Fruit fly (Drosophila melanogaster) whole organism, embryonic: ENCODE results near the gene twr.
A peak's percentile ranks its signal among the peaks of the same experiment; 100 is the strongest.

ENCODE experiments used
- CG10321 ChIP-seq: fragments of 200-800 bp; sonication (Bioruptor generic); IDR thresholded peaks from 2 replicates; pipeline ENCODE4 v1.3.6; 2022; ENCODE audit warnings: missing biosample characterization, missing genetic modification characterization
- CG10462 ChIP-seq: fragments of 200-800 bp; sonication (Bioruptor generic); optimal IDR thresholded peaks from 2 replicates; lab custom pipeline; 2016; ENCODE audit warnings: missing biosample characterization, missing genetic modification characterization
- CG11093 ChIP-seq: fragments of 200-800 bp; sonication (Bioruptor generic); IDR thresholded peaks from 3 replicates; pipeline ENCODE4 v1.3.6; 2022; ENCODE audit warnings: missing biosample characterization, missing genetic modification characterization
- CG13624 ChIP-seq: fragments of 200-800 bp; sonication (Bioruptor generic); optimal IDR thresholded peaks from 2 replicates; lab custom pipeline; 2016; ENCODE audit warnings: missing biosample characterization, missing genetic modification characterization
- CG13775 ChIP-seq: fragments of 200-800 bp; sonication (Bioruptor generic); optimal IDR thresholded peaks from 3 replicates; lab custom pipeline; 2017; ENCODE audit warnings: missing biosample characterization, mild to moderate bottlenecking, missing genetic modification characterization
- CG14050 ChIP-seq: fragments of 200-800 bp; sonication (Bioruptor generic); IDR thresholded peaks from 3 replicates; pipeline ENCODE4 v1.3.6; 2022; ENCODE audit warnings: missing biosample characterization, missing genetic modification characterization
- CG14710 ChIP-seq: fragments of 200-800 bp; sonication (Bioruptor generic); optimal IDR thresholded peaks from 3 replicates; lab custom pipeline; 2019; ENCODE audit warnings: missing biosample characterization, mild to moderate bottlenecking, missing genetic modification characterization, moderate library complexity
- CG14860 ChIP-seq: fragments of 200-800 bp; sonication (Bioruptor generic); IDR thresholded peaks from 3 replicates; pipeline ENCODE4 v1.3.6; 2022; ENCODE audit warnings: missing biosample characterization, missing genetic modification characterization; ENCODE audit not compliant: partially characterized antibody
- CG18262 ChIP-seq: fragments of 200-800 bp; optimal IDR thresholded peaks from 3 replicates; lab custom pipeline; 2019; ENCODE audit warnings: missing biosample characterization, mild to moderate bottlenecking, missing genetic modification characterization, moderate library complexity
- CG2199 ChIP-seq: fragments of 200-800 bp; sonication (Bioruptor generic); IDR thresholded peaks from 3 replicates; pipeline ENCODE4 v1.3.6; 2022; ENCODE audit warnings: missing biosample characterization, missing genetic modification characterization
- CG33557 ChIP-seq: fragments of 200-800 bp; sonication (Bioruptor generic); optimal IDR thresholded peaks from 2 replicates; lab custom pipeline; 2019; ENCODE audit warnings: missing biosample characterization, mild to moderate bottlenecking, missing genetic modification characterization, moderate library complexity
- CG4424 ChIP-seq: fragments of 200-800 bp; sonication (Bioruptor generic); optimal IDR thresholded peaks from 3 replicates; lab custom pipeline; 2016; ENCODE audit warnings: missing biosample characterization, missing genetic modification characterization
- CG4820 ChIP-seq: fragments of 200-800 bp; sonication (Bioruptor generic); optimal IDR thresholded peaks from 3 replicates; lab custom pipeline; 2016; ENCODE audit warnings: missing biosample characterization, missing genetic modification characterization
- CG6683 ChIP-seq: fragments of 200-800 bp; sonication (Bioruptor generic); optimal IDR thresholded peaks from 2 replicates; lab custom pipeline; 2017; ENCODE audit warnings: missing biosample characterization, mild to moderate bottlenecking, missing genetic modification characterization, missing genetic modification reagents
- CG6791 ChIP-seq: fragments of 200-800 bp; sonication (Bioruptor generic); IDR thresholded peaks from 3 replicates; pipeline ENCODE4 v1.3.6; 2022; ENCODE audit warnings: missing biosample characterization, missing genetic modification characterization; ENCODE audit not compliant: partially characterized antibody
- CG7839 ChIP-seq: fragments of 200-800 bp; sonication (Bioruptor generic); optimal IDR thresholded peaks from 3 replicates; lab custom pipeline; 2018; ENCODE audit warnings: missing biosample characterization, mild to moderate bottlenecking, missing genetic modification characterization, moderate library complexity
- CG9215 ChIP-seq: fragments of 200-800 bp; sonication (Bioruptor generic); IDR thresholded peaks from 2 replicates; pipeline ENCODE4 v1.3.6; 2022; ENCODE audit warnings: missing biosample characterization, missing genetic modification characterization
- D19A ChIP-seq: fragments of 200-800 bp; optimal IDR thresholded peaks from 3 replicates; lab custom pipeline; 2019; ENCODE audit warnings: missing biosample characterization, mild to moderate bottlenecking, missing genetic modification characterization, moderate library complexity
- Deaf1 ChIP-seq: fragments of 200-800 bp; optimal IDR thresholded peaks from 3 replicates; lab custom pipeline; 2019; ENCODE audit warnings: missing biosample characterization, mild to moderate bottlenecking, missing genetic modification characterization, moderate library complexity
- Dll ChIP-seq: fragments of 200-800 bp; sonication (Bioruptor generic); IDR thresholded peaks from 4 replicates; pipeline ENCODE4 v1.3.6; 2022; ENCODE audit warnings: missing biosample characterization, missing genetic modification characterization; ENCODE audit not compliant: partially characterized antibody
- Doc3 ChIP-seq: fragments of 200-800 bp; sonication (Bioruptor generic); IDR thresholded peaks from 3 replicates; pipeline ENCODE4 v1.3.6; 2022; ENCODE audit warnings: missing biosample characterization, missing genetic modification characterization; ENCODE audit not compliant: partially characterized antibody
- E2f2 ChIP-seq: fragments of 200-800 bp; sonication (Bioruptor generic); IDR thresholded peaks from 2 replicates; pipeline ENCODE4 v1.3.6; 2022; ENCODE audit warnings: missing biosample characterization, missing genetic modification characterization
- HLH4C ChIP-seq: fragments of 200-800 bp; sonication (Bioruptor generic); IDR thresholded peaks from 3 replicates; pipeline ENCODE4 v1.3.6; 2022; ENCODE audit warnings: missing biosample characterization, missing genetic modification characterization; ENCODE audit not compliant: partially characterized antibody
- Hr39 ChIP-seq: fragments of >200 bp; optimal IDR thresholded peaks from 2 replicates; lab custom pipeline; 2017
- Mes4 ChIP-seq: fragments of 200-800 bp; sonication (Bioruptor generic); optimal IDR thresholded peaks from 2 replicates; lab custom pipeline; 2016; ENCODE audit warnings: missing biosample characterization, missing genetic modification characterization
- Nf-YB ChIP-seq: fragments of 200-800 bp; sonication (Bioruptor generic); optimal IDR thresholded peaks from 3 replicates; lab custom pipeline; 2019; ENCODE audit warnings: missing biosample characterization, mild to moderate bottlenecking, missing genetic modification characterization, moderate library complexity
- Nf-YC ChIP-seq: fragments of 200-800 bp; optimal IDR thresholded peaks from 3 replicates; lab custom pipeline; 2019; ENCODE audit warnings: missing biosample characterization, mild to moderate bottlenecking, missing genetic modification characterization, moderate library complexity
- Opbp ChIP-seq: fragments of 200-800 bp; sonication (Bioruptor generic); IDR thresholded peaks from 3 replicates; pipeline ENCODE4 v1.3.6; 2022; ENCODE audit warnings: missing biosample characterization, missing genetic modification characterization; ENCODE audit not compliant: partially characterized antibody
- Taf1 ChIP-seq: fragments of 200-800 bp; sonication (Bioruptor generic); IDR thresholded peaks from 2 replicates; pipeline ENCODE4 v1.3.6; 2022; ENCODE audit warnings: missing biosample characterization, missing genetic modification characterization
- ac ChIP-seq: fragments of 200-800 bp; sonication (Bioruptor generic); optimal IDR thresholded peaks from 3 replicates; lab custom pipeline; 2017; ENCODE audit warnings: missing biosample characterization, mild to moderate bottlenecking, missing genetic modification characterization
- cato ChIP-seq: fragments of 200-800 bp; sonication (Bioruptor generic); optimal IDR thresholded peaks from 2 replicates; lab custom pipeline; 2016; ENCODE audit warnings: missing biosample characterization, missing genetic modification characterization, borderline replicate concordance
- cg ChIP-seq: fragments of 200-800 bp; sonication (Bioruptor generic); optimal IDR thresholded peaks from 3 replicates; lab custom pipeline; 2019; ENCODE audit warnings: missing biosample characterization, mild to moderate bottlenecking, missing genetic modification characterization, moderate library complexity
- chif ChIP-seq, 2 experiments: fragments of 200-800 bp; sonication (Bioruptor generic); optimal IDR thresholded peaks; 3 replicates each; lab custom pipeline; 2016; ENCODE audit warnings: missing biosample characterization in 2 of 2, missing genetic modification characterization in 2 of 2
- chn ChIP-seq: fragments of 200-800 bp; sonication (Bioruptor generic); optimal IDR thresholded peaks from 2 replicates; lab custom pipeline; 2016; ENCODE audit warnings: missing biosample characterization, missing genetic modification characterization
- ci ChIP-seq: fragments of 200-800 bp; sonication (Bioruptor generic); IDR thresholded peaks from 3 replicates; pipeline ENCODE4 v1.3.6; 2022; ENCODE audit warnings: missing biosample characterization, missing genetic modification characterization
- dmrt11E ChIP-seq: fragments of 200-800 bp; sonication (Bioruptor generic); optimal IDR thresholded peaks from 3 replicates; lab custom pipeline; 2018; ENCODE audit warnings: missing biosample characterization, mild to moderate bottlenecking, missing genetic modification characterization, moderate library complexity
- eve ChIP-seq, 2 experiments: fragments of >200 bp; optimal IDR thresholded peaks; 2 replicates each; lab custom pipeline; 2017; ENCODE audit warnings: missing biosample characterization in 2 of 2, missing genetic modification characterization in 2 of 2
- ewg ChIP-seq: fragments of 200-800 bp; sonication (Bioruptor generic); optimal IDR thresholded peaks from 3 replicates; lab custom pipeline; 2017; ENCODE audit warnings: mild to moderate bottlenecking, missing biosample characterization, missing genetic modification reagents, missing genetic modification characterization
- grn ChIP-seq: fragments of 200-800 bp; sonication (Bioruptor generic); optimal IDR thresholded peaks from 3 replicates; lab custom pipeline; 2017; ENCODE audit warnings: missing biosample characterization, missing genetic modification characterization
- jigr1 ChIP-seq: fragments of 200-800 bp; sonication (Bioruptor generic); IDR thresholded peaks from 3 replicates; pipeline ENCODE4 v1.3.6; 2022; ENCODE audit warnings: missing biosample characterization, missing genetic modification characterization
- mam ChIP-seq: fragments of 200-800 bp; sonication (Bioruptor generic); optimal IDR thresholded peaks from 3 replicates; lab custom pipeline; 2016; ENCODE audit warnings: missing biosample characterization, missing genetic modification characterization
- oc ChIP-seq: fragments of 200-800 bp; sonication (Bioruptor generic); optimal IDR thresholded peaks from 2 replicates; lab custom pipeline; 2018; ENCODE audit warnings: missing biosample characterization, mild to moderate bottlenecking, missing genetic modification characterization, moderate library complexity
- pnt ChIP-seq: fragments of 200-800 bp; sonication (Bioruptor generic); optimal IDR thresholded peaks from 3 replicates; lab custom pipeline; 2016; ENCODE audit warnings: missing biosample characterization, missing genetic modification characterization
- prd ChIP-seq, 3 experiments: fragments of >200 bp in 2 of 3; fragments of 200-800 bp in 1 of 3; sonication (Bioruptor generic) in 1 of 3; optimal IDR thresholded peaks in 2 of 3; IDR thresholded peaks in 1 of 3; 2 replicates in 2 of 3; 3 replicates in 1 of 3; pipeline versions ENCODE4 v1.3.6 to Lab custom; 2017 to 2022; ENCODE audit warnings: missing biosample characterization in 1 of 3, missing genetic modification characterization in 1 of 3
- schlank ChIP-seq: fragments of 200-800 bp; sonication (Bioruptor generic); optimal IDR thresholded peaks from 2 replicates; lab custom pipeline; 2018; ENCODE audit warnings: missing biosample characterization, mild to moderate bottlenecking, missing genetic modification characterization
- tio ChIP-seq: fragments of 200-800 bp; sonication (Bioruptor generic); optimal IDR thresholded peaks from 2 replicates; lab custom pipeline; 2017; ENCODE audit warnings: missing biosample characterization, missing genetic modification characterization, inconsistent platforms
- toy ChIP-seq: fragments of 200-800 bp; sonication (Bioruptor generic); IDR thresholded peaks from 2 replicates; pipeline ENCODE4 v1.3.6; 2022; ENCODE audit warnings: missing biosample characterization, missing genetic modification characterization
- ttk ChIP-seq: fragments of 200-800 bp; sonication (Bioruptor generic); IDR thresholded peaks from 2 replicates; pipeline ENCODE4 v2.1.2; 2022; ENCODE audit warnings: missing biosample characterization, missing genetic modification characterization
- twi ChIP-seq: fragments of 200-800 bp; optimal IDR thresholded peaks from 2 replicates; lab custom pipeline; 2019; ENCODE audit warnings: missing biosample characterization, mild to moderate bottlenecking, missing genetic modification characterization, moderate library complexity

The twr gene

DNA sequence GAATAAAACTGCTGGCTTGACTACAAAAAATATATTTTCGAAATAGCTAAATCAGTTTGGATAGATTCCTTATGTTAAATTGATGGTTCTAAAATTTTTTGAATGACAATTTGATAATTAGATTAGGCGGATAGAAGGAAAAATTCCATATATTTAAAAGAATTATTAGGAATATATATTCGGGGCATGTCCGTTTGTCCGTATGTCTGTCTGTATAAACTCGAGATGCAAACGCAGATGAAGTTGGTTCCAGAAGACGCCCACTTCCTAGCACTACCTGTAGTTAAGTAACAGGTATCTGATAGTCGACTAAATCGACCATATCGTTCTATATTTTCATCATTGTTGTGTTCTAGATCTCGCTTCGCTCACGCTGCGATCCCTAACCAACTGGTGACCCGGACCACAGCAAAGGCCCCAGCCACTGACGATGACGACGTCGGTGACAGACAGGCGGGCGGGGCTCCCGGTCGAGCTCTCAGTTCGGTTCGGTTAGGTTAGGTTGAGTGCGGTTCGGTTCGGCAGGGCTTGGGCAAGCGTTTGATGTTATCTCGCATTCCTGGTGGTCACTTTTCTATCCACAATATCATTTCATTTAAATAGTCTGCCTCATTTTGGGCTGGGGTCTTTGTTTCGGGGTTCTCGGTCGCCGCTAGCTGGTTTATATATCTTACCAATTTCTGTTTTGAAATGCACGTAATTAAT, 14.8 kb downstream of the twr start (continued):
- no peak for TF ChIP-seq cato (GFP tag; lab: Kevin White, UChicago)
- no peak for TF ChIP-seq Hr39 (lab: Kevin White, UChicago)
- no peak for TF ChIP-seq Mes4 (GFP tag; lab: Kevin White, UChicago)
- no peak for TF ChIP-seq ac (GFP tag; lab: Kevin White, UChicago)
- TF ChIP-seq CG13775 (GFP tag; lab: Kevin White, UChicago) = peak; percentile 18
- peak; percentile 74 for TF ChIP-seq grn (GFP tag; lab: Kevin White, UChicago)
- 0 out of 3 replicates have a peak, but pooled peaks have one; percentile 68 for TF ChIP-seq CG2199 (GFP tag; lab: Robert Waterston, UW)
- TF ChIP-seq Taf1 = no peak
- TF ChIP-seq Deaf1 (tag; lab: Kevin White, UChicago) = peak; percentile 25
- no peak for TF ChIP-seq pnt
- TF ChIP-seq Nf-YB = no peak
- no peak for TF ChIP-seq twi
- TF ChIP-seq eve (GFP tag; optimal IDR thresholded peaks at IDR 0.05; lab: Kevin White, UChicago) = no peak
- no peak for TF ChIP-seq mam (GFP tag; lab: Kevin White, UChicago)
- TF ChIP-seq CG7839 = no peak
- TF ChIP-seq CG4424 = peak; percentile 30
- TF ChIP-seq chn (GFP tag; lab: Kevin White, UChicago) = no peak
- no peak for TF ChIP-seq toy (GFP tag; lab: Robert Waterston, UW)
- no peak for TF ChIP-seq schlank (tag; lab: Kevin White, UChicago)
- peak; percentile 31; the same call in 1 of the 3 replicates for TF ChIP-seq Opbp (GFP tag; lab: Robert Waterston, UW)
- TF ChIP-seq tio = no peak
- TF ChIP-seq Dll (GFP tag; lab: Robert Waterston, UW) = peak; percentile 64; the same call in 1 of the 4 replicates
- TF ChIP-seq CG18262 (tag; lab: Kevin White, UChicago) = peak; percentile 63
- no peak for TF ChIP-seq CG4820 (GFP tag; lab: Kevin White, UChicago)
- no peak for TF ChIP-seq E2f2 (GFP tag; lab: Robert Waterston, UW)
- TF ChIP-seq CG10321 (GFP tag; lab: Robert Waterston, UW) = no peak
- TF ChIP-seq HLH4C (GFP tag; lab: Robert Waterston, UW) = peak; percentile 61; the same call in 2 of the 3 replicates
- TF ChIP-seq CG13624 (GFP tag; lab: Kevin White, UChicago) = no peak
- no peak for TF ChIP-seq Nf-YC (tag; lab: Kevin White, UChicago)
- TF ChIP-seq Doc3 (GFP tag; lab: Robert Waterston, UW) = no peak
- TF ChIP-seq CG14710 (tag; lab: Kevin White, UChicago) = peak; percentile 28
- no peak for TF ChIP-seq CG10462 (GFP tag; lab: Kevin White, UChicago)
- peak; percentile 50; the same call in 1 of the 3 replicates for TF ChIP-seq ci (GFP tag; lab: Robert Waterston, UW)
- no peak for TF ChIP-seq ttk (GFP tag; lab: Robert Waterston, UW)
- TF ChIP-seq ewg (GFP tag; lab: Kevin White, UChicago) = no peak
- TF ChIP-seq oc (tag; lab: Kevin White, UChicago) = no peak
- no peak for TF ChIP-seq cg (GFP tag; lab: Kevin White, UChicago)
- no peak for TF ChIP-seq CG33557 (GFP tag; lab: Kevin White, UChicago)
- TF ChIP-seq CG14050 = no peak
- no peak for TF ChIP-seq D19A (tag; lab: Kevin White, UChicago)
- no peak for TF ChIP-seq jigr1 (GFP tag; lab: Robert Waterston, UW)
- no peak for TF ChIP-seq CG9215
- no peak for TF ChIP-seq prd (optimal IDR thresholded peaks at IDR 0.05; lab: Kevin White, UChicago)
- TF ChIP-seq prd (GFP tag; IDR thresholded peaks at IDR 0.05; lab: Robert Waterston, UW) = 0 out of 3 replicates have a peak, but pooled peaks have one; percentile 23
- TF ChIP-seq CG6683 (GFP tag; lab: Kevin White, UChicago) = no peak
- TF ChIP-seq dmrt11E (tag; lab: Kevin White, UChicago) = peak; percentile 51
- TF ChIP-seq CG6791 (GFP tag; lab: Robert Waterston, UW) = peak; percentile 72
- no peak for TF ChIP-seq CG11093 (GFP tag; lab: Robert Waterston, UW)
- peak; percentile 67 for TF ChIP-seq CG14860
- peak in 1 of 2 experiments; percentile 4 for TF ChIP-seq chif (GFP tag; optimal IDR thresholded peaks at IDR 0.05; lab: Kevin White, UChicago)
